Worm (Caenorhabditis elegans): ENCODE results near the gene pfk-1.1.

DNA sequence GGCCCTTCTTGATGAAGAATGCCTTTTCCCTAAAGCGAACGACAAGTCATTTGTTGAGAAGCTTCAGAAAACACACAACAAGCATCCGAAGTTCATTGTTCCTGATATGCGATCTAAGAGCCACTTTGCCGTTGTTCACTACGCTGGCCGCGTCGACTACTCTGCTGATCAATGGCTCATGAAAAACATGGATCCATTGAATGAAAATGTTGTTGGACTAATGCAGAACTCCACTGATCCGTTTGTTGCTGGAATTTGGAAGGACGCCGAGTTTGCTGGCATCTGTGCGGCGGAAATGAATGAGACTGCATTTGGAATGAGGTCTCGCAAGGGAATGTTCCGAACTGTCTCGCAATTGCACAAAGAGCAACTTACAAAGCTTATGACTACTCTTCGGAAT is 28.0 kb upstream of the pfk-1.1 start:
- TF ChIP-seq unc-55 (GFP tag; optimal IDR thresholded peaks at IDR 0.05) (no peak), ceh-16 (tag; optimal IDR thresholded peaks at IDR 0.05) (no peak), unc-62 (GFP tag; optimal IDR thresholded peaks at IDR 0.05) (no peak), ama-1 (optimal IDR thresholded peaks at IDR 0.05) (no peak), unc-39 (tag; optimal IDR thresholded peaks at IDR 0.05) (no peak), zag-1 (tag; optimal IDR thresholded peaks at IDR 0.05) (no peak), nhr-12 (tag; optimal IDR thresholded peaks at IDR 0.05) (no peak), ceh-82 (tag; optimal IDR thresholded peaks at IDR 0.05) (no peak)

Data from whole organism, L2 larva.